Worm (Caenorhabditis elegans): ENCODE results near the gene bath-26.

The bath-26 gene

DNA sequence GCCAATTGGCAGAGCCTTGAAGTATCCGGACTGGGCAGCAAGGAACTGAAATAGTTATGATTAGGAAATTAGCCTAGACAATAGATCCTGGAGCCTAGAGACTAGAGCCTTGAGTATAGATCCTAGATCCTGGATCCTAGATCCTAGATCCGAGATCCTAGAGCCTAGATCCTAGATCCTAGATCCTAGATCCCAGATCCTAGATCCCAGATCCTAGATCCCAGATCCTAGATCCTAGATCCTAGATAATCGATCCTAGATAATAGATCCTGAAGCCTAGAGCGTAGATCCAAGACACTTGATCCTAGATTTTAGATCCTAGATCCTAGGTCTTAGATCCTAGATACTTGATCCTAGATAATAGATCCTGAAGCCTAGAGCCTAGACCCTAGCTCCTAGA lies 4.4 kb upstream of the bath-26 start:
- TF ChIP-seq ceh-90 (tag; optimal IDR thresholded peaks at IDR 0.05) (no peak), mef-2 (tag; optimal IDR thresholded peaks at IDR 0.05) (no peak), unc-98 (GFP tag; IDR thresholded peaks at IDR 0.05) (no peak), unc-62 (GFP tag; optimal IDR thresholded peaks at IDR 0.05) (no peak), unc-86 (tag; optimal IDR thresholded peaks at IDR 0.05) (no peak), ces-1 (GFP tag; optimal IDR thresholded peaks at IDR 0.05) (no peak)

- TF ChIP-seq mep-1 (tag; optimal IDR thresholded peaks at IDR 0.05) (no peak), fos-1 (tag; optimal IDR thresholded peaks at IDR 0.05) (no peak), C34B4.2 (tag; optimal IDR thresholded peaks at IDR 0.05) (no peak), dsc-1 (tag; optimal IDR thresholded peaks at IDR 0.05) (no peak), tbx-2 (tag; optimal IDR thresholded peaks at IDR 0.05) (no peak)
Observed at ce11 chrII:1603049-1603448, 2.5 kb upstream of the bath-26 start.

DNA sequence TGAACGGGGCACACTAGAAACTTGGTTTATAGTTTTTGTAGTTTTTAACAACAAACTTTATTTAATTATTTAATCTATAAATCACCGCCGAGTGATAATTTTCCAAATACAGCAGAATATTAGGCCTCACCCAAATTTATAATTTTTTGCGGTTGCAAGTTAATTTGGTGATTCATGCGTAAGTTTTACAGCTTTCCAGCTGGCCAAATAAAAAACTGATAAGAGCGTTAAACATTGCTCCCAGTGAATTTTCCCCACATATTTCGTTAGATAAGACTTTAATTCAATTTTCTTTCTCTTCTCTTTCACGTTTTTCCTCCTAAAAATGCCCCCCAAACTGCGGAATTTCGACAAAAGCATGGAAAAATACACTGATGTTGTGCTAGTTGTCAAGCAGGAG lies 946 bp upstream of the bath-26 start, which contains the start of gene bath-47:
Gene bath-47, plus strand, starts transcription at position 305 of the 400 bp plus-strand sequence.
- no peak for TF ChIP-seq jun-1 (tag; optimal IDR thresholded peaks at IDR 0.05)
- TF ChIP-seq nhr-84 (tag; optimal IDR thresholded peaks at IDR 0.05): no peak
- no peak for TF ChIP-seq aly-2 (tag; optimal IDR thresholded peaks at IDR 0.05)
- TF ChIP-seq pax-3 (tag; optimal IDR thresholded peaks at IDR 0.05): no peak
- no peak for TF ChIP-seq vab-15 (tag; optimal IDR thresholded peaks at IDR 0.05)
- no peak for TF ChIP-seq rnt-1 (tag; optimal IDR thresholded peaks at IDR 0.05)
- TF ChIP-seq fos-1 (tag; optimal IDR thresholded peaks at IDR 0.05): no peak
- TF ChIP-seq unc-130 (tag; optimal IDR thresholded peaks at IDR 0.05): no peak
- TF ChIP-seq lin-13 (GFP tag; optimal IDR thresholded peaks at IDR 0.05): no peak

DNA sequence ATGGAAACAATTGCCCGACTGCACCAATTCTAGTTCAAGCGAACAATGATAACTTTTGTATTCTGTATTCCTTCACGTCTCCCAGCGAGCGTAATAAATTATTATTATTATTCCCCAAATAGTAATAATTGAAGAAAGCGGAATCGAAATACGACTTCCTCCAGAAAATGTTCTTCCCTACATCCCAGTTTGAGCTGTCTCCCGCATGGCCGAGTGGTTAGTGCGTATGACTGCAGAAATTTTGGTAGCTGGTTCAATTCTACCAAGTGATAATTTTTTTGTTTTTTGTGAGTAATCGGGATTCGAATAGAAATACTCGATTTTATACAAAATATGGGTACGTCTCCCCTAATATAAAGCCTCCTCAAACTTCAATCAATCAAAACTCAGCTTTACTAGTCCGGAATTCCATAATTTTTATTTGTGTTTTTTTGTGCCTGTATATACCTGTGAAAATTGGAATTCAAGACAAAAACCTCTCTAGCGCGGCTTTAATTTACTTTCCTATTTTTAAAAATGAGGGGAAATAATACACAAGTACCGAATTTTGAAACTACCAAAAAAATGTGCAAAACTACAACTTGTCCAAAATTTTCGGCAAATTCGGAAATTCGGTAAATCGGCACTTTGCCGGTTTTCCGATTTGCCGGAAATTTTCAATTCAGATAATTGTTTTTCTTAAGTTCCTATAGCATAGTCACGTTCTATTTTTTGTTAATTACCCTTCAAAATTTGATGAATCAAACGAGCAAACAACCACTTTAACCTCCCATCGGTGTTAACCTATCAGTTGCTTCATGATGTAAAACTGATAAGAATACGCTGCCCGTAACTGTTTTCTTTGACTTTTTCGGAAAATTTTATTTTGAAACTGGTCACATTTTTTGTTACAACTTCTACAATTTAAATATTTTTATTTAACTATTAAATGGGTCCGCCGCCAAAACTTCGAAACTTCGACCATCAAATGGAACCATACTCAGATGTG lies 3.2 kb downstream of the bath-26 start, which contains the start of gene bath-46:
Gene bath-46, plus strand, starts transcription at position 806 of the 988 bp plus-strand sequence.
- TF ChIP-seq nhr-237 (tag; optimal IDR thresholded peaks at IDR 0.05) (no peak), aha-1 (tag; optimal IDR thresholded peaks at IDR 0.05) (no peak), C16A3.4 (tag; optimal IDR thresholded peaks at IDR 0.05) (no peak), nhr-90 (tag; optimal IDR thresholded peaks at IDR 0.05; ENCODE audit: poor library complexity) (no peak), elt-2 (tag; optimal IDR thresholded peaks at IDR 0.05) (peak; percentile 67), tbx-2 (tag; optimal IDR thresholded peaks at IDR 0.05) (no peak)

DNA sequence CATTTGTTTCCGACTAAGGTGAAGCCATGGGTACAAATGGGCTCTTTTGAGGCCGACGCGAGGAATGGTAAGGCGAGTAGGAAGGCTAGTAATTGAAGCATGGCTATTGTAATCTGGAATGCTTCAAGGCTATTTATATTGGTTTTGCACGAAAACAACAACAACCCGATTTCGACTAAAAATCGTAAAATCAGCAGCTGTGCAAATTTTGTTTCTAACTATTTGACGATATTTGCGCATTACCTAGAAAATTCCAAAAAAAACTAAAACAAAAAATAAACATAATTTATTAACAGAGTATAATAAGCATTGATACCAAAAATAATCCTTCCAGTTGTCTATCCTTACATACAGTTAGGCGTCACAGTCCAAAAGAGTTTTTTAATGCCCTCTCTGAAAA lies 5.4 kb downstream of the bath-26 start, which contains the start of gene clec-20:
Gene clec-20, minus strand, starts transcription at position 101 of the 400 bp plus-strand sequence.
- TF ChIP-seq unc-98 (GFP tag; IDR thresholded peaks at IDR 0.05) (no peak), elt-2 (tag; optimal IDR thresholded peaks at IDR 0.05) (no peak), egl-13 (tag; optimal IDR thresholded peaks at IDR 0.05) (no peak), fkh-4 (tag; optimal IDR thresholded peaks at IDR 0.05; ENCODE audit: borderline replicate concordance) (no peak), blmp-1 (tag; optimal IDR thresholded peaks at IDR 0.05) (no peak), nhr-90 (tag; optimal IDR thresholded peaks at IDR 0.05; ENCODE audit: poor library complexity) (no peak), alr-1 (tag; optimal IDR thresholded peaks at IDR 0.05; ENCODE audit: borderline replicate concordance) (no peak), nhr-20 (tag; optimal IDR thresholded peaks at IDR 0.05) (no peak), ceh-90 (tag; optimal IDR thresholded peaks at IDR 0.05) (no peak), hpl-2 (GFP tag; optimal IDR thresholded peaks at IDR 0.05) (no peak), lin-14 (GFP tag; optimal IDR thresholded peaks at IDR 0.05) (no peak), hlh-4 (tag; optimal IDR thresholded peaks at IDR 0.05) (no peak), sox-4 (tag; optimal IDR thresholded peaks at IDR 0.05) (no peak), nhr-12 (tag; optimal IDR thresholded peaks at IDR 0.05) (no peak), efl-3 (GFP tag; optimal IDR thresholded peaks at IDR 0.05) (no peak), mab-9 (GFP tag; IDR thresholded peaks at IDR 0.05) (no peak), C04F5.9 (tag; optimal IDR thresholded peaks at IDR 0.05) (no peak), ces-1 (GFP tag; optimal IDR thresholded peaks at IDR 0.05) (no peak), dsc-1 (tag; optimal IDR thresholded peaks at IDR 0.05) (no peak)
